Fruit fly (Drosophila melanogaster): ENCODE results near the gene CG8012.

CG8012 gene

dm6 chr3L:8177795-8178564, 37.1 kb upstream of the CG8012 start, which contains the start of gene Nmt (continued):
- TF ChIP-seq CG11504 (tag; optimal IDR thresholded peaks at IDR 0.05) (no peak), nerfin-2 (GFP tag; IDR thresholded peaks at IDR 0.05; ENCODE audit: partially characterized antibody) (peak; percentile 51; the same call in 1 of the 2 replicates), CG17612 (GFP tag; IDR thresholded peaks at IDR 0.05) (no peak), wdn (GFP tag; IDR thresholded peaks at IDR 0.05) (no peak), oc (tag; optimal IDR thresholded peaks at IDR 0.05) (no peak), sens (GFP tag) (peak; percentile 71), B-H2 (GFP tag; optimal IDR thresholded peaks at IDR 0.05) (no peak), so (GFP tag; IDR thresholded peaks at IDR 0.05) (no peak), Neu2 (GFP tag; optimal IDR thresholded peaks at IDR 0.05; ENCODE audit: borderline replicate concordance) (no peak), jing (GFP tag; optimal IDR thresholded peaks at IDR 0.05) (no peak), p53 (GFP tag; optimal IDR thresholded peaks at IDR 0.05) (no peak), lilli (GFP tag; optimal IDR thresholded peaks at IDR 0.05) (peak; percentile 59), Hand (GFP tag; optimal IDR thresholded peaks at IDR 0.05) (no peak), shn (GFP tag; optimal IDR thresholded peaks at IDR 0.05) (no peak), Ada2b (GFP tag; IDR thresholded peaks at IDR 0.05) (0 out of 2 replicates have a peak, but pooled peaks have one; percentile 36), Bgb (GFP tag; IDR thresholded peaks at IDR 0.05; ENCODE audit: partially characterized antibody) (peak; percentile 80), CG17361 (GFP tag; IDR thresholded peaks at IDR 0.05) (no peak), CG3726 (GFP tag; IDR thresholded peaks at IDR 0.05) (no peak), tna (GFP tag; IDR thresholded peaks at IDR 0.05; ENCODE audit: partially characterized antibody) (peak; percentile 53; the same call in 1 of the 2 replicates), ken (GFP tag; IDR thresholded peaks at IDR 0.05) (no peak), Sin3A (optimal IDR thresholded peaks at IDR 0.05) (peak; percentile 78), NC2β (GFP tag; optimal IDR thresholded peaks at IDR 0.05) (no peak), CG31365 (tag; optimal IDR thresholded peaks at IDR 0.05) (no peak), CG10209 (GFP tag; optimal IDR thresholded peaks at IDR 0.05) (peak; percentile 36), pum (GFP tag; optimal IDR thresholded peaks at IDR 0.05) (no peak), NfI (GFP tag; optimal IDR thresholded peaks at IDR 0.05) (no peak), fru (optimal IDR thresholded peaks at IDR 0.05) (no peak), Dip2 (GFP tag; IDR thresholded peaks at IDR 0.05) (no peak), Meics (GFP tag; optimal IDR thresholded peaks at IDR 0.05) (no peak), CG13123 (GFP tag; optimal IDR thresholded peaks at IDR 0.05) (no peak), Fer2 (tag; optimal IDR thresholded peaks at IDR 0.05) (no peak), ATbp (GFP tag; optimal IDR thresholded peaks at IDR 0.05) (no peak), Med (GFP tag) (peak; percentile 79), ap (GFP tag; IDR thresholded peaks at IDR 0.05) (no peak), CG11085 (GFP tag; IDR thresholded peaks at IDR 0.05) (no peak), Hey (tag; optimal IDR thresholded peaks at IDR 0.05) (no peak), stc (GFP tag; IDR thresholded peaks at IDR 0.05) (no peak), Sox102F (GFP tag; optimal IDR thresholded peaks at IDR 0.05) (peak; percentile 57), Lim3 (GFP tag; IDR thresholded peaks at IDR 0.05) (no peak), phol (tag; optimal IDR thresholded peaks at IDR 0.05) (peak; percentile 10), CG13424 (tag; optimal IDR thresholded peaks at IDR 0.05) (peak; percentile 18), sisA (GFP tag; IDR thresholded peaks at IDR 0.05) (peak; percentile 43), CG12391 (tag; optimal IDR thresholded peaks at IDR 0.05) (peak; percentile 22), ham (GFP tag; IDR thresholded peaks at IDR 0.05) (no peak), run (tag; optimal IDR thresholded peaks at IDR 0.05) (no peak), CG6272 (GFP tag; IDR thresholded peaks at IDR 0.05) (no peak), CTCF (GFP tag; optimal IDR thresholded peaks at IDR 0.05) (no peak), fd3F (GFP tag; optimal IDR thresholded peaks at IDR 0.05) (peak; percentile 7), sc (optimal IDR thresholded peaks at IDR 0.05) (no peak), sc (GFP tag; optimal IDR thresholded peaks at IDR 0.05) (no peak), croc (GFP tag; conservative IDR thresholded peaks at IDR 0.05) (no peak)

Data from whole organism, embryonic.